Fruit fly (Drosophila melanogaster) whole organism, embryonic: ENCODE measurements around the gene LanB1.
A peak's percentile ranks its signal among the peaks of the same experiment; 100 is the strongest.

Experiments
- Aef1 ChIP-seq: fragments of 200-800 bp; sonication (Bioruptor generic); IDR thresholded peaks from 3 replicates; pipeline ENCODE4 v1.3.6; 2022; ENCODE audit warnings: missing biosample characterization, missing genetic modification characterization
- Bdp1 ChIP-seq: fragments of 200-800 bp; sonication (Bioruptor generic); optimal IDR thresholded peaks from 3 replicates; lab custom pipeline; 2016; ENCODE audit warnings: missing biosample characterization, missing genetic modification characterization
- Bgb ChIP-seq: fragments of 200-800 bp; sonication (Bioruptor generic); IDR thresholded peaks from 2 replicates; pipeline ENCODE4 v1.3.6; 2022; ENCODE audit warnings: missing biosample characterization, missing genetic modification characterization; ENCODE audit not compliant: partially characterized antibody
- CG10209 ChIP-seq: fragments of 200-800 bp; sonication (Bioruptor generic); optimal IDR thresholded peaks from 3 replicates; lab custom pipeline; 2017; ENCODE audit warnings: missing biosample characterization, mild to moderate bottlenecking, missing genetic modification characterization, missing genetic modification reagents
- CG10462 ChIP-seq: fragments of 200-800 bp; sonication (Bioruptor generic); optimal IDR thresholded peaks from 2 replicates; lab custom pipeline; 2016; ENCODE audit warnings: missing biosample characterization, missing genetic modification characterization
- CG10959 ChIP-seq: fragments of 200-800 bp; sonication (Bioruptor generic); IDR thresholded peaks from 2 replicates; pipeline ENCODE4 v1.3.6; 2022; ENCODE audit warnings: missing biosample characterization, missing genetic modification characterization
- CG12942 ChIP-seq: fragments of 200-800 bp; sonication (Bioruptor generic); optimal IDR thresholded peaks from 3 replicates; lab custom pipeline; 2016; ENCODE audit warnings: missing biosample characterization, missing genetic modification characterization
- CG14965 ChIP-seq: fragments of 200-800 bp; sonication (Bioruptor generic); optimal IDR thresholded peaks from 2 replicates; lab custom pipeline; 2016; ENCODE audit warnings: missing biosample characterization, missing genetic modification characterization, borderline replicate concordance
- CG15696 ChIP-seq: fragments of 200-800 bp; sonication (Bioruptor generic); optimal IDR thresholded peaks from 2 replicates; lab custom pipeline; 2019; ENCODE audit warnings: missing biosample characterization, mild to moderate bottlenecking, missing genetic modification characterization, moderate library complexity
- CG1647 ChIP-seq: fragments of 200-800 bp; sonication (Bioruptor generic); optimal IDR thresholded peaks from 3 replicates; lab custom pipeline; 2016; ENCODE audit warnings: missing biosample characterization, missing genetic modification characterization
- CG16813 ChIP-seq: fragments of 200-800 bp; sonication (Bioruptor generic); IDR thresholded peaks from 3 replicates; pipeline ENCODE4 v1.3.6; 2022; ENCODE audit warnings: missing biosample characterization, missing genetic modification characterization; ENCODE audit not compliant: partially characterized antibody
- CG16815 ChIP-seq: fragments of 200-800 bp; sonication (Bioruptor generic); optimal IDR thresholded peaks from 3 replicates; lab custom pipeline; 2017; ENCODE audit warnings: missing biosample characterization, mild to moderate bottlenecking, missing genetic modification characterization
- CG17361 ChIP-seq: fragments of 200-800 bp; sonication (Bioruptor generic); IDR thresholded peaks from 3 replicates; pipeline ENCODE4 v1.3.6; 2022; ENCODE audit warnings: missing biosample characterization, missing genetic modification characterization
- CG2889 ChIP-seq: fragments of 200-800 bp; sonication (Bioruptor generic); IDR thresholded peaks from 3 replicates; pipeline ENCODE4 v1.3.6; 2022; ENCODE audit warnings: missing biosample characterization, missing genetic modification characterization
- CG3163 ChIP-seq: fragments of 200-800 bp; sonication (Bioruptor generic); optimal IDR thresholded peaks from 3 replicates; lab custom pipeline; 2016; ENCODE audit warnings: missing biosample characterization, missing genetic modification characterization
- CG33213 ChIP-seq: fragments of 200-800 bp; sonication (Bioruptor generic); optimal IDR thresholded peaks from 3 replicates; lab custom pipeline; 2016; ENCODE audit warnings: missing biosample characterization, missing genetic modification characterization
- CG4820 ChIP-seq: fragments of 200-800 bp; sonication (Bioruptor generic); optimal IDR thresholded peaks from 3 replicates; lab custom pipeline; 2016; ENCODE audit warnings: missing biosample characterization, missing genetic modification characterization
- CG5953 ChIP-seq: fragments of 200-800 bp; sonication (Bioruptor generic); IDR thresholded peaks from 2 replicates; pipeline ENCODE4 v1.3.6; 2022; ENCODE audit warnings: missing biosample characterization, missing genetic modification characterization
- CG6254 ChIP-seq: fragments of 200-800 bp; sonication (Bioruptor generic); optimal IDR thresholded peaks from 3 replicates; lab custom pipeline; 2017; ENCODE audit warnings: mild to moderate bottlenecking, missing biosample characterization, missing genetic modification reagents, missing genetic modification characterization
- CG6689 ChIP-seq: fragments of 200-800 bp; sonication (Bioruptor generic); IDR thresholded peaks from 2 replicates; pipeline ENCODE4 v1.3.6; 2022; ENCODE audit warnings: missing biosample characterization, missing genetic modification characterization
- CG7271 ChIP-seq: fragments of 200-800 bp; sonication (Bioruptor generic); optimal IDR thresholded peaks from 2 replicates; lab custom pipeline; 2018; ENCODE audit warnings: missing biosample characterization, mild to moderate bottlenecking, missing genetic modification characterization, moderate library complexity
- CG7357 ChIP-seq: fragments of 200-800 bp; sonication (Bioruptor generic); IDR thresholded peaks from 3 replicates; pipeline ENCODE4 v1.3.6; 2022; ENCODE audit warnings: missing biosample characterization, missing genetic modification characterization
- CG7556 ChIP-seq: fragments of 200-800 bp; sonication (Bioruptor generic); optimal IDR thresholded peaks from 2 replicates; lab custom pipeline; 2017; ENCODE audit warnings: missing biosample characterization, mild to moderate bottlenecking, missing genetic modification characterization
- CG7987 ChIP-seq: fragments of 200-800 bp; sonication (Bioruptor generic); optimal IDR thresholded peaks from 2 replicates; lab custom pipeline; 2018; ENCODE audit warnings: missing biosample characterization, mild to moderate bottlenecking, missing genetic modification characterization, moderate library complexity
- CkIIα-i1 ChIP-seq: fragments of 200-800 bp; sonication (Bioruptor generic); IDR thresholded peaks from 2 replicates; pipeline ENCODE4 v1.3.6; 2022; ENCODE audit warnings: missing biosample characterization, missing genetic modification characterization
- Dbx ChIP-seq: fragments of 200-800 bp; sonication (Bioruptor generic); IDR thresholded peaks from 3 replicates; pipeline ENCODE4 v1.3.6; 2022; ENCODE audit warnings: missing biosample characterization, missing genetic modification characterization
- Dek ChIP-seq: fragments of 200-800 bp; sonication (Bioruptor generic); optimal IDR thresholded peaks from 3 replicates; lab custom pipeline; 2019; ENCODE audit warnings: missing biosample characterization, mild to moderate bottlenecking, missing genetic modification characterization, moderate library complexity
- Opbp ChIP-seq: fragments of 200-800 bp; sonication (Bioruptor generic); IDR thresholded peaks from 3 replicates; pipeline ENCODE4 v1.3.6; 2022; ENCODE audit warnings: missing biosample characterization, missing genetic modification characterization; ENCODE audit not compliant: partially characterized antibody
- Scr ChIP-seq: fragments of 200-800 bp; sonication (Bioruptor generic); IDR thresholded peaks from 2 replicates; pipeline ENCODE4 v1.3.6; 2022; ENCODE audit warnings: missing biosample characterization, missing genetic modification characterization; ENCODE audit not compliant: partially characterized antibody
- Trl ChIP-seq, 3 experiments: fragments of >200 bp in 2 of 3; fragments of 200-800 bp in 1 of 3; sonication (Bioruptor generic) in 1 of 3; optimal IDR thresholded peaks; 2 replicates in 1 of 3; 3 replicates in 2 of 3; lab custom pipeline; 2016 to 2017; ENCODE audit warnings: missing biosample characterization in 1 of 3, missing genetic modification characterization in 1 of 3
- bigmax ChIP-seq: fragments of 200-800 bp; sonication (Bioruptor generic); optimal IDR thresholded peaks from 2 replicates; lab custom pipeline; 2018; ENCODE audit warnings: missing biosample characterization, mild to moderate bottlenecking, missing genetic modification characterization
- crp ChIP-seq, 2 experiments: fragments of 200-800 bp; sonication (Bioruptor generic); optimal IDR thresholded peaks; 2 replicates in 1 of 2; 3 replicates in 1 of 2; lab custom pipeline; 2017; ENCODE audit warnings: missing biosample characterization in 2 of 2, missing genetic modification characterization in 2 of 2, mild to moderate bottlenecking in 1 of 2, moderate library complexity in 1 of 2
- danr ChIP-seq: fragments of 200-800 bp; sonication (Bioruptor generic); IDR thresholded peaks from 2 replicates; pipeline ENCODE4 v1.3.6; 2022; ENCODE audit warnings: missing biosample characterization, missing genetic modification characterization
- dmrt99B ChIP-seq: fragments of 200-800 bp; sonication (Bioruptor generic); optimal IDR thresholded peaks from 2 replicates; lab custom pipeline; 2018; ENCODE audit warnings: missing biosample characterization, mild to moderate bottlenecking, missing genetic modification characterization, moderate library complexity
- ewg ChIP-seq: fragments of 200-800 bp; sonication (Bioruptor generic); optimal IDR thresholded peaks from 3 replicates; lab custom pipeline; 2017; ENCODE audit warnings: mild to moderate bottlenecking, missing biosample characterization, missing genetic modification reagents, missing genetic modification characterization
- h ChIP-seq: fragments of >200 bp; optimal IDR thresholded peaks from 2 replicates; lab custom pipeline; 2017
- hth ChIP-seq: fragments of >200 bp; optimal IDR thresholded peaks from 2 replicates; lab custom pipeline; 2017; ENCODE audit warnings: inconsistent platforms
- lov ChIP-seq, 2 experiments: fragments of 200-800 bp in 1 of 2; fragments of >200 bp in 1 of 2; sonication (Bioruptor generic) in 1 of 2; IDR thresholded peaks in 1 of 2; optimal IDR thresholded peaks in 1 of 2; 2 replicates in 1 of 2; 3 replicates in 1 of 2; pipeline versions ENCODE4 v1.3.6 to Lab custom; 2017 to 2022; ENCODE audit warnings: missing biosample characterization in 1 of 2, missing genetic modification characterization in 1 of 2
- pfk ChIP-seq: fragments of 200-800 bp; sonication (Bioruptor generic); optimal IDR thresholded peaks from 2 replicates; lab custom pipeline; 2018; ENCODE audit warnings: missing biosample characterization, mild to moderate bottlenecking, missing genetic modification characterization, moderate library complexity
- pho ChIP-seq: fragments of 200-800 bp; sonication (Bioruptor generic); optimal IDR thresholded peaks from 2 replicates; lab custom pipeline; 2016; ENCODE audit warnings: missing biosample characterization, missing genetic modification characterization
- repo ChIP-seq: fragments of 200-800 bp; sonication (Bioruptor generic); optimal IDR thresholded peaks from 2 replicates; lab custom pipeline; 2016; ENCODE audit warnings: missing biosample characterization, missing genetic modification characterization
- sd ChIP-seq: fragments of 200-800 bp; sonication (Bioruptor generic); optimal IDR thresholded peaks from 3 replicates; lab custom pipeline; 2018; ENCODE audit warnings: missing biosample characterization, mild to moderate bottlenecking, missing genetic modification characterization, moderate library complexity
- sens ChIP-seq: fragments of 200-800 bp; sonication (Bioruptor generic); peaks from one replicate; lab custom pipeline; 2016; ENCODE audit warnings: missing biosample characterization, missing genetic modification characterization
- sug ChIP-seq: fragments of 200-800 bp; optimal IDR thresholded peaks from 2 replicates; lab custom pipeline; 2019; ENCODE audit warnings: missing biosample characterization, mild to moderate bottlenecking, missing genetic modification characterization, moderate library complexity
- tin ChIP-seq: fragments of 200-800 bp; sonication (Bioruptor generic); optimal IDR thresholded peaks from 3 replicates; lab custom pipeline; 2016; ENCODE audit warnings: missing biosample characterization, missing genetic modification characterization
- toy ChIP-seq: fragments of 200-800 bp; sonication (Bioruptor generic); IDR thresholded peaks from 2 replicates; pipeline ENCODE4 v1.3.6; 2022; ENCODE audit warnings: missing biosample characterization, missing genetic modification characterization

Gene LanB1

dm6 chr2L:7827045-7828004 is 16.1 kb downstream of the LanB1 start, which contains the start of the genes Rack1 and mts (continued):
- TF ChIP-seq CG4820 (GFP tag; lab: Kevin White, UChicago) (peak; percentile 64), CG3163 (GFP tag; lab: Kevin White, UChicago) (peak; percentile 34), hth (lab: Kevin White, UChicago) (no peak), CG7357 (GFP tag; lab: Robert Waterston, UW) (no peak), CG10959 (GFP tag; lab: Robert Waterston, UW) (peak; percentile 71), CG16815 (peak; percentile 60), CG7987 (GFP tag; lab: Kevin White, UChicago) (peak; percentile 96), Scr (GFP tag; lab: Robert Waterston, UW) (peak; percentile 56; the same call in 1 of the 2 replicates), danr (GFP tag; lab: Robert Waterston, UW) (peak; percentile 50; the same call in 1 of the 2 replicates), CG6689 (GFP tag; lab: Robert Waterston, UW) (peak; percentile 32; the same call in 1 of the 2 replicates), CG7271 (tag; lab: Kevin White, UChicago) (peak; percentile 93), sd (no peak), repo (GFP tag; lab: Kevin White, UChicago) (peak; percentile 68), CkIIα-i1 (GFP tag; lab: Robert Waterston, UW) (0 out of 2 replicates have a peak, but pooled peaks have one; percentile 7), toy (GFP tag; lab: Robert Waterston, UW) (peak; percentile 37; the same call in 1 of the 2 replicates), CG7556 (GFP tag; lab: Kevin White, UChicago) (peak; percentile 59), CG15696 (tag; lab: Kevin White, UChicago) (peak; percentile 26), CG14965 (GFP tag; lab: Kevin White, UChicago) (no peak), tin (GFP tag; lab: Kevin White, UChicago) (peak; percentile 73), Dbx (GFP tag; lab: Robert Waterston, UW) (peak; percentile 93), Bdp1 (GFP tag; lab: Kevin White, UChicago) (peak; percentile 68), Dek (tag; lab: Kevin White, UChicago) (peak; percentile 75), CG1647 (GFP tag; lab: Kevin White, UChicago) (peak; percentile 42), Opbp (GFP tag; lab: Robert Waterston, UW) (peak; percentile 66), CG17361 (peak; percentile 63; the same call in 2 of the 3 replicates), CG16813 (GFP tag; lab: Robert Waterston, UW) (peak; percentile 67), CG12942 (GFP tag; lab: Kevin White, UChicago) (peak; percentile 72), Bgb (GFP tag; lab: Robert Waterston, UW) (peak; percentile 62; the same call in 1 of the 2 replicates), CG10462 (peak; percentile 50), CG5953 (peak; percentile 69), sens (GFP tag; lab: Kevin White, UChicago) (peak; percentile 93), CG6254 (GFP tag; lab: Kevin White, UChicago) (peak; percentile 85), lov (optimal IDR thresholded peaks at IDR 0.05; lab: Kevin White, UChicago) (no peak), lov (GFP tag; IDR thresholded peaks at IDR 0.05; lab: Robert Waterston, UW) (peak; percentile 92), Aef1 (GFP tag; lab: Robert Waterston, UW) (peak; percentile 64), CG10209 (GFP tag; lab: Kevin White, UChicago) (peak; percentile 88), bigmax (GFP tag; lab: Kevin White, UChicago) (peak; percentile 64), crp (GFP tag; optimal IDR thresholded peaks at IDR 0.05; lab: Kevin White, UChicago) (peak in 1 of 2 experiments; percentile 54), pfk (GFP tag; lab: Kevin White, UChicago) (peak; percentile 80), Trl (optimal IDR thresholded peaks at IDR 0.05; lab: Kevin White, UChicago) (no peak), Trl (GFP tag; optimal IDR thresholded peaks at IDR 0.05; lab: Kevin White, UChicago) (peak; percentile 80), CG33213 (GFP tag; lab: Kevin White, UChicago) (peak; percentile 81), dmrt99B (no peak), CG2889 (0 out of 3 replicates have a peak, but pooled peaks have one; percentile 11), h (no peak), sug (tag; lab: Kevin White, UChicago) (peak; percentile 74), pho (GFP tag; lab: Kevin White, UChicago) (peak; percentile 71), ewg (peak; percentile 73)
